Worm (Caenorhabditis elegans): ENCODE results near the gene T26E4.7.
"Not testable (repeated sequence)": the region's sequence is repeated elsewhere in the genome, so short reads cannot be mapped to it uniquely, and the experiment has no call there.

ce11 chrV:15754731-15755130 is 38.6 kb upstream of the T26E4.7 start, which contains the start of gene str-8:
- not testable (repeated sequence) for TF ChIP-seq elt-1 (tag; optimal IDR thresholded peaks at IDR 0.05); nhr-12 (tag; optimal IDR thresholded peaks at IDR 0.05); ztf-1 (GFP tag; conservative IDR thresholded peaks at IDR 0.05); nhr-77 (tag; optimal IDR thresholded peaks at IDR 0.05); nhr-237 (tag; optimal IDR thresholded peaks at IDR 0.05); zag-1 (tag; optimal IDR thresholded peaks at IDR 0.05); egl-27 (tag; optimal IDR thresholded peaks at IDR 0.05); ama-1 (optimal IDR thresholded peaks at IDR 0.05); ztf-4 (tag; optimal IDR thresholded peaks at IDR 0.05)
